Worm (Caenorhabditis elegans): ENCODE measurements around the gene F58A3.3.

Gene F58A3.3

ce11 chrX:10965508-10965907 is 46.9 kb upstream of the F58A3.3 start:
- TF ChIP-seq ces-1 (GFP tag; optimal IDR thresholded peaks at IDR 0.05) (peak; percentile 54), ceh-82 (tag; optimal IDR thresholded peaks at IDR 0.05) (no peak)

- TF ChIP-seq zfp-3 (GFP tag; conservative IDR thresholded peaks at IDR 0.05) (no peak), rbr-2 (tag; optimal IDR thresholded peaks at IDR 0.05) (no peak), aly-2 (tag; optimal IDR thresholded peaks at IDR 0.05) (no peak), nhr-77 (tag; optimal IDR thresholded peaks at IDR 0.05) (no peak), nhr-41 (GFP tag; IDR thresholded peaks at IDR 0.05) (no peak), nhr-10 (tag; optimal IDR thresholded peaks at IDR 0.05) (no peak), dpl-1 (GFP tag; optimal IDR thresholded peaks at IDR 0.05) (no peak), lim-7 (GFP tag; IDR thresholded peaks at IDR 0.05) (no peak), R02D3.7 (tag; optimal IDR thresholded peaks at IDR 0.05) (no peak)
These were observed 46.2 kb upstream of the F58A3.3 start, which contains the start of gene lge-1 for ce11 chrX:10966251-10966650. Gene lge-1, plus strand, starts transcription at chrX:10966551.

DNA sequence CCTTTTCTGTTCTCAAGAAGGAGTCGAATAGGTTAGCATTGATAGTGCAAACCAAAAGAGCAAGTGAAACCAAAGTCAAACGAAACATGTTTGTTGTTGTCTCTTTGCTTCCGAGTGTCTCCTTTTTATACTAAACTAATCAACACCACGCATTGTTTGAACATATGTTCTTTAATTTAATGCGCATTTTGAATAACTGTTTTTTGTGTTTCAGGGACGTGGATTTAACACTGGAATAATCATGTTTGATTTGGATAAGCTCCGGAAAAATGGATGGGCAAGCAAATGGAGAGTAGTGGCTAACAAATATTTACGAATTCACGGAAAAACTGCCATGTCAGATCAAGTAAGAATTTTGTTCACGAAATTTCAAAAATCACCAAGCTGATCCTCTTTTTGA is 44.7 kb upstream of the F58A3.3 start, which contains the start of gene K09C8.9:
TSS of gene K09C8.9 (minus strand) at position 101 of the 400 bp plus-strand sequence.
- TF ChIP-seq nhr-42 (GFP tag; IDR thresholded peaks at IDR 0.05): no peak
- no peak for TF ChIP-seq nhr-10 (tag; optimal IDR thresholded peaks at IDR 0.05)
- no peak for TF ChIP-seq zip-2 (tag; optimal IDR thresholded peaks at IDR 0.05)
- TF ChIP-seq mes-2 (tag; optimal IDR thresholded peaks at IDR 0.05; ENCODE audit: poor library complexity, severe bottlenecking): no peak
- TF ChIP-seq ztf-7 (tag; optimal IDR thresholded peaks at IDR 0.05): no peak
- TF ChIP-seq F44E2.7 (GFP tag; IDR thresholded peaks at IDR 0.05): no peak
- no peak for TF ChIP-seq rbr-2 (tag; optimal IDR thresholded peaks at IDR 0.05)
- no peak for TF ChIP-seq Y75B8A.6 (GFP tag; IDR thresholded peaks at IDR 0.05)
- TF ChIP-seq aly-2 (tag; optimal IDR thresholded peaks at IDR 0.05): no peak
- TF ChIP-seq egl-27 (tag; optimal IDR thresholded peaks at IDR 0.05): no peak
- no peak for TF ChIP-seq F10B5.3 (tag; optimal IDR thresholded peaks at IDR 0.05)
- no peak for TF ChIP-seq fos-1 (tag; optimal IDR thresholded peaks at IDR 0.05)
- no peak for TF ChIP-seq tag-97 (GFP tag; IDR thresholded peaks at IDR 0.05)
- TF ChIP-seq D1046.2 (GFP tag; IDR thresholded peaks at IDR 0.05): no peak
- no peak for TF ChIP-seq nhr-48 (tag; optimal IDR thresholded peaks at IDR 0.05)
- TF ChIP-seq zfp-2 (tag; optimal IDR thresholded peaks at IDR 0.05): no peak
- TF ChIP-seq spr-3 (GFP tag; optimal IDR thresholded peaks at IDR 0.05): no peak
- TF ChIP-seq unc-130 (GFP tag; optimal IDR thresholded peaks at IDR 0.05): no peak
- TF ChIP-seq ZK337.2 (GFP tag; IDR thresholded peaks at IDR 0.05): no peak

ce11 chrX:10970629-10971028 is 41.8 kb upstream of the F58A3.3 start, which contains the start of gene K09C8.8:
Gene K09C8.8, plus strand, starts transcription at chrX:10970929.
- TF ChIP-seq hlh-11 (tag; optimal IDR thresholded peaks at IDR 0.05): no peak
- no peak for TF ChIP-seq D1046.2 (GFP tag; IDR thresholded peaks at IDR 0.05)
- TF ChIP-seq pha-4 (GFP tag; IDR thresholded peaks at IDR 0.05): no peak
- no peak for TF ChIP-seq pha-4 (tag; optimal IDR thresholded peaks at IDR 0.05)
- TF ChIP-seq rbr-2 (tag; optimal IDR thresholded peaks at IDR 0.05): no peak
- TF ChIP-seq nhr-77 (tag; optimal IDR thresholded peaks at IDR 0.05): no peak
- no peak for TF ChIP-seq lin-13 (GFP tag; optimal IDR thresholded peaks at IDR 0.05)
- TF ChIP-seq spr-1 (tag; optimal IDR thresholded peaks at IDR 0.05): no peak
- TF ChIP-seq mep-1 (tag; optimal IDR thresholded peaks at IDR 0.05): no peak

DNA sequence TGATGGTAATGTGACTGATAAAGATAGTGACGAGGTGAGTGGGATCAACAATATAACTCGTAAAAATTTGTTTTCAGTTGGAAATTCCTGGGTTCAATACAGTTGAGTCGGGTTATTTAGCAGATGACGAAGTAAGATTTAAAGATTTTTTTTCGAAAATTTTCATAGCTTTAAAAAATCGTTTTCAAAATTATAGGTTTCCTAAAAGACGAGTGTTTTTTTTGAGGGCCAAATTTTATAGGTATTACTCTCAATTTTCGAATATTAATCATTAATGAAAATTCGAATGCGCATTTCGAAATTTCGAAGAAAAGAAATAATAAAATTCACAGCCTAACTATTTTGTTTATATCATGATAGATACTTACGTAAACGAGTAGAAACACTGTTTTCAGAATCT is 41.3 kb upstream of the F58A3.3 start:
- TF ChIP-seq unc-62 (GFP tag; optimal IDR thresholded peaks at IDR 0.05 in 1 of 2): peak in 1 of 2 experiments; percentile 85
- no peak for TF ChIP-seq unc-62 (tag; optimal IDR thresholded peaks at IDR 0.05)
- peak; percentile 71 for TF ChIP-seq aha-1 (tag)
- no peak for TF ChIP-seq gei-8 (GFP tag; optimal IDR thresholded peaks at IDR 0.05)
